Worm (Caenorhabditis elegans) whole organism, L2 larva: ENCODE measurements around the gene deb-1.

Source experiments
- F13H6.1 ChIP-seq: sonication (generic microtip); optimal IDR thresholded peaks from 2 replicates; lab custom pipeline; 2016; ENCODE audit warnings: missing genetic modification characterization, missing compliant biosample characterization
- crh-2 ChIP-seq: sonication (generic microtip); optimal IDR thresholded peaks from 2 replicates; lab custom pipeline; 2017; ENCODE audit warnings: missing biosample characterization, missing genetic modification characterization
- dmd-4 ChIP-seq: sonication (generic microtip); optimal IDR thresholded peaks from 2 replicates; lab custom pipeline; 2017; ENCODE audit warnings: missing biosample characterization, missing genetic modification characterization
- elt-1 ChIP-seq: fragments of 150-350 bp; optimal IDR thresholded peaks from 2 replicates; lab custom pipeline; 2014; ENCODE audit warnings: missing biosample characterization, missing genetic modification characterization
- elt-3 ChIP-seq: sonication (generic microtip); optimal IDR thresholded peaks from 2 replicates; lab custom pipeline; 2017; ENCODE audit warnings: missing biosample characterization, missing genetic modification characterization
- fos-1 ChIP-seq: fragments of 150-350 bp; optimal IDR thresholded peaks from 2 replicates; lab custom pipeline; 2014; ENCODE audit warnings: missing biosample characterization, missing genetic modification characterization
- mdl-1 ChIP-seq, 2 experiments: fragments of 150-350 bp in 1 of 2; sonication (generic microtip) in 1 of 2; optimal IDR thresholded peaks; 2 replicates each; lab custom pipeline; 2017; ENCODE audit warnings: missing biosample characterization in 2 of 2, missing genetic modification characterization in 2 of 2
- nhr-10 ChIP-seq: sonication (generic microtip); optimal IDR thresholded peaks from 2 replicates; lab custom pipeline; 2017; ENCODE audit warnings: missing biosample characterization, missing genetic modification characterization
- unc-62 ChIP-seq: fragments of 150-350 bp; optimal IDR thresholded peaks from 2 replicates; lab custom pipeline; 2014; ENCODE audit warnings: missing biosample characterization, missing genetic modification reagents, missing genetic modification characterization
- zag-1 ChIP-seq: fragments of 150-350 bp; optimal IDR thresholded peaks from 2 replicates; lab custom pipeline; 2014; ENCODE audit warnings: missing biosample characterization, missing genetic modification characterization
- ztf-11 ChIP-seq: sonication (generic microtip); optimal IDR thresholded peaks from 2 replicates; lab custom pipeline; 2017; ENCODE audit warnings: missing biosample characterization, missing genetic modification characterization

ce11 chrIV:7044552-7045139 lies 49.4 kb downstream of the deb-1 start, which contains the start of gene tin-9.1:
- no peak for TF ChIP-seq zag-1
- peak; percentile 9 for TF ChIP-seq dmd-4
- no peak for TF ChIP-seq unc-62 (GFP tag; lab: Kevin White, UChicago)
- peak; percentile 60 for TF ChIP-seq fos-1 (tag; lab: Kevin White, UChicago)
- peak; percentile 66 for TF ChIP-seq F13H6.1
- TF ChIP-seq elt-1 (tag; lab: Kevin White, UChicago), result no peak
- TF ChIP-seq mdl-1 (tag; optimal IDR thresholded peaks at IDR 0.05; lab: Kevin White, UChicago), result no peak
- no peak for TF ChIP-seq elt-3 (tag; lab: Kevin White, UChicago)
- TF ChIP-seq ztf-11, result no peak
- no peak for TF ChIP-seq nhr-10 (tag; lab: Kevin White, UChicago)
- TF ChIP-seq crh-2 (tag; lab: Kevin White, UChicago), result peak; percentile 88
